Worm (Caenorhabditis elegans) whole organism, early embryonic: ENCODE measurements around the gene srd-19.

Experiments used
- B0310.2 ChIP-seq: sonication (generic microtip); optimal IDR thresholded peaks from 2 replicates; lab custom pipeline; 2016; ENCODE audit warnings: mild to moderate bottlenecking, missing genetic modification characterization, missing compliant biosample characterization
- F13C5.2 ChIP-seq: sonication (generic microtip); optimal IDR thresholded peaks from 2 replicates; lab custom pipeline; 2017; ENCODE audit warnings: mild to moderate bottlenecking, missing genetic modification characterization, inconsistent platforms, missing compliant biosample characterization
- aly-1 ChIP-seq: sonication (generic microtip); optimal IDR thresholded peaks from 2 replicates; lab custom pipeline; 2016; ENCODE audit warnings: missing genetic modification characterization, missing compliant biosample characterization
- ama-1 ChIP-seq: fragments of 150-350 bp; optimal IDR thresholded peaks from 2 replicates; lab custom pipeline; 2014
- ceh-13 ChIP-seq: fragments of 200-800 bp; sonication (Bioruptor generic); optimal IDR thresholded peaks from 2 replicates; lab custom pipeline; 2018; ENCODE audit warnings: mild to moderate bottlenecking, missing genetic modification characterization, missing compliant biosample characterization
- ceh-36 ChIP-seq: sonication (generic microtip); optimal IDR thresholded peaks from 2 replicates; lab custom pipeline; 2016; ENCODE audit warnings: missing genetic modification characterization, inconsistent platforms, missing compliant biosample characterization
- ets-7 ChIP-seq: sonication (generic microtip); optimal IDR thresholded peaks from 2 replicates; lab custom pipeline; 2016; ENCODE audit warnings: missing genotype, missing genetic modification characterization, missing compliant biosample characterization
- flt-1 ChIP-seq: fragments of 200-800 bp; sonication (Bioruptor generic); IDR thresholded peaks from 2 replicates; pipeline ENCODE4 v1.3.6; 2022; ENCODE audit warnings: missing genetic modification characterization, missing compliant biosample characterization
- hmbx-1 ChIP-seq: sonication (generic microtip); optimal IDR thresholded peaks from 2 replicates; lab custom pipeline; 2016; ENCODE audit warnings: mild to moderate bottlenecking, missing genetic modification characterization, missing compliant biosample characterization
- hmg-4 ChIP-seq: fragments of 200-800 bp; sonication (Bioruptor generic); optimal IDR thresholded peaks from 2 replicates; lab custom pipeline; 2018; ENCODE audit warnings: mild to moderate bottlenecking, missing genetic modification characterization, missing compliant biosample characterization
- hnd-1 ChIP-seq: sonication (generic microtip); optimal IDR thresholded peaks from 2 replicates; lab custom pipeline; 2016; ENCODE audit warnings: missing genetic modification characterization, missing compliant biosample characterization
- pes-1 ChIP-seq: fragments of 200-800 bp; sonication (Bioruptor generic); IDR thresholded peaks from 2 replicates; pipeline ENCODE4 v1.3.6; 2022; ENCODE audit warnings: missing genetic modification reagents, missing genetic modification characterization, missing compliant biosample characterization
- scrt-1 ChIP-seq: fragments of 200-800 bp; sonication (Bioruptor generic); IDR thresholded peaks from 2 replicates; pipeline ENCODE4 v1.3.6; 2022; ENCODE audit warnings: missing genetic modification characterization, missing compliant biosample characterization
- sea-1 ChIP-seq: fragments of 200-800 bp; sonication (Bioruptor generic); conservative IDR thresholded peaks from 2 replicates; pipeline ENCODE4 v1.3.6; 2022; ENCODE audit warnings: missing genetic modification characterization, missing compliant biosample characterization
- tbx-11 ChIP-seq: fragments of 200-800 bp; sonication (Bioruptor generic); IDR thresholded peaks from 2 replicates; pipeline ENCODE4 v1.3.6; 2022; ENCODE audit warnings: missing genetic modification characterization, missing compliant biosample characterization
- tbx-37 ChIP-seq: fragments of 200-800 bp; sonication (Bioruptor generic); conservative IDR thresholded peaks from 2 replicates; pipeline ENCODE4 v1.3.6; 2022; ENCODE audit warnings: missing genetic modification reagents, missing genetic modification characterization, missing compliant biosample characterization
- tra-4 ChIP-seq: sonication (generic microtip); optimal IDR thresholded peaks from 2 replicates; lab custom pipeline; 2017; ENCODE audit warnings: missing genetic modification characterization, missing compliant biosample characterization

Gene srd-19

ce11 chrV:13441661-13442060 is 13.1 kb upstream of the srd-19 start, which contains the start of gene col-162:
col-162 (plus strand) TSS chrV:13441961.
- no peak for TF ChIP-seq hmbx-1 (tag; lab: Kevin White, UChicago)
- TF ChIP-seq pes-1 (GFP tag; lab: Robert Waterston, UW): no peak
- TF ChIP-seq sea-1 (GFP tag; lab: Robert Waterston, UW): no peak
- TF ChIP-seq flt-1 (GFP tag; lab: Robert Waterston, UW): no peak
- no peak for TF ChIP-seq tbx-11
- TF ChIP-seq B0310.2 (tag; lab: Kevin White, UChicago): no peak
- TF ChIP-seq hmg-4 (GFP tag; lab: Kevin White, UChicago): no peak
- TF ChIP-seq ceh-36: no peak
- no peak for TF ChIP-seq scrt-1 (GFP tag; lab: Robert Waterston, UW)

ce11 chrV:13437473-13438074 is 9.0 kb upstream of the srd-19 start, which contains the start of gene mes-4:
mes-4 (minus strand) TSS chrV:13437545.
- peak; percentile 33 for TF ChIP-seq F13C5.2 (tag; lab: Kevin White, UChicago)
- TF ChIP-seq aly-1 (tag; lab: Kevin White, UChicago): no peak
- TF ChIP-seq ama-1 (lab: Kevin White, UChicago): no peak
- TF ChIP-seq hmg-4 (GFP tag; lab: Kevin White, UChicago): no peak

- TF ChIP-seq ceh-36 (no peak), sea-1 (GFP tag; lab: Robert Waterston, UW) (no peak), hmg-4 (GFP tag; lab: Kevin White, UChicago) (no peak), hnd-1 (no peak), tbx-37 (GFP tag; lab: Robert Waterston, UW) (no peak), flt-1 (GFP tag; lab: Robert Waterston, UW) (no peak), ceh-13 (GFP tag; lab: Kevin White, UChicago) (no peak), tra-4 (tag; lab: Kevin White, UChicago) (no peak), F13C5.2 (tag; lab: Kevin White, UChicago) (no peak), ets-7 (tag; lab: Kevin White, UChicago) (no peak), ama-1 (lab: Kevin White, UChicago) (no peak), B0310.2 (tag; lab: Kevin White, UChicago) (no peak), aly-1 (tag; lab: Kevin White, UChicago) (no peak), hmbx-1 (tag; lab: Kevin White, UChicago) (no peak), scrt-1 (GFP tag; lab: Robert Waterston, UW) (no peak), pes-1 (GFP tag; lab: Robert Waterston, UW) (no peak), tbx-11 (no peak)
Measured at ce11 chrV:13432364-13432763, 3.8 kb upstream of the srd-19 start, which contains the start of gene srd-17. srd-17 (minus strand) TSS chrV:13432714.

ce11 chrV:13427378-13427777 is 1.2 kb downstream of the srd-19 start:
- TF ChIP-seq pes-1 (GFP tag; lab: Robert Waterston, UW) (no peak), sea-1 (GFP tag; lab: Robert Waterston, UW) (no peak), tbx-37 (GFP tag; lab: Robert Waterston, UW) (no peak), tra-4 (tag; lab: Kevin White, UChicago) (no peak)

- no peak for TF ChIP-seq F13C5.2 (tag; lab: Kevin White, UChicago)
- TF ChIP-seq scrt-1 (GFP tag; lab: Robert Waterston, UW): no peak
- no peak for TF ChIP-seq flt-1 (GFP tag; lab: Robert Waterston, UW)
- TF ChIP-seq ceh-36: no peak
- TF ChIP-seq aly-1 (tag; lab: Kevin White, UChicago): no peak
- no peak for TF ChIP-seq hmbx-1 (tag; lab: Kevin White, UChicago)
- no peak for TF ChIP-seq pes-1 (GFP tag; lab: Robert Waterston, UW)
- no peak for TF ChIP-seq sea-1 (GFP tag; lab: Robert Waterston, UW)
- TF ChIP-seq tbx-37 (GFP tag; lab: Robert Waterston, UW): no peak
- no peak for TF ChIP-seq hnd-1
- TF ChIP-seq hmg-4 (GFP tag; lab: Kevin White, UChicago): no peak
- TF ChIP-seq ceh-13 (GFP tag; lab: Kevin White, UChicago): no peak
- TF ChIP-seq tbx-11: no peak
- TF ChIP-seq ama-1 (lab: Kevin White, UChicago): no peak
- no peak for TF ChIP-seq tra-4 (tag; lab: Kevin White, UChicago)
- TF ChIP-seq B0310.2 (tag; lab: Kevin White, UChicago): no peak
Measured at ce11 chrV:13426764-13427163, 1.8 kb downstream of the srd-19 start, which contains the start of gene srd-18. srd-18 (minus strand) TSS chrV:13426864.

- TF ChIP-seq hnd-1 (no peak), hmbx-1 (tag; lab: Kevin White, UChicago) (no peak), tbx-37 (GFP tag; lab: Robert Waterston, UW) (no peak), ceh-13 (GFP tag; lab: Kevin White, UChicago) (no peak), ceh-36 (no peak), scrt-1 (GFP tag; lab: Robert Waterston, UW) (no peak), flt-1 (GFP tag; lab: Robert Waterston, UW) (no peak), sea-1 (GFP tag; lab: Robert Waterston, UW) (no peak), ama-1 (lab: Kevin White, UChicago) (no peak)
Measured at ce11 chrV:13423608-13424007, 5.0 kb downstream of the srd-19 start, which contains the start of gene srv-10. srv-10 (plus strand) TSS chrV:13423908.

ce11 chrV:13423045-13423444 is 5.5 kb downstream of the srd-19 start, which contains the start of gene srv-9:
srv-9 (minus strand) TSS chrV:13423145.
- TF ChIP-seq ets-7 (tag; lab: Kevin White, UChicago) (no peak), tbx-37 (GFP tag; lab: Robert Waterston, UW) (no peak), aly-1 (tag; lab: Kevin White, UChicago) (no peak), ceh-13 (GFP tag; lab: Kevin White, UChicago) (no peak), tbx-11 (no peak), ceh-36 (no peak), tra-4 (tag; lab: Kevin White, UChicago) (no peak), sea-1 (GFP tag; lab: Robert Waterston, UW) (no peak), hmbx-1 (tag; lab: Kevin White, UChicago) (no peak), ama-1 (lab: Kevin White, UChicago) (no peak), pes-1 (GFP tag; lab: Robert Waterston, UW) (no peak)
